Fruit fly (Drosophila melanogaster): ENCODE results near the gene rempA.
A peak's percentile ranks its signal among the peaks of the same experiment; 100 is the strongest.

The rempA gene

dm6 chr2L:521001-521827 is 38.9 kb downstream of the rempA start:
- TF ChIP-seq Mnt (GFP tag; optimal IDR thresholded peaks at IDR 0.05) (no peak), CG12768 (GFP tag; optimal IDR thresholded peaks at IDR 0.05) (no peak), CG7045 (GFP tag; optimal IDR thresholded peaks at IDR 0.05) (no peak), toe (GFP tag; optimal IDR thresholded peaks at IDR 0.05) (no peak), tj (GFP tag; optimal IDR thresholded peaks at IDR 0.05) (peak; percentile 55), kay (GFP tag; ENCODE audit: borderline replicate concordance) (no peak), ovo (GFP tag; optimal IDR thresholded peaks at IDR 0.05) (no peak), cnc (optimal IDR thresholded peaks at IDR 0.05) (no peak)

- TF ChIP-seq CG7101 (tag; optimal IDR thresholded peaks at IDR 0.05) = peak; percentile 39
- TF ChIP-seq bab1 (GFP tag; optimal IDR thresholded peaks at IDR 0.05) = peak; percentile 41
- no peak for TF ChIP-seq CG5204 (GFP tag; optimal IDR thresholded peaks at IDR 0.05)
These were observed 39.6 kb downstream of the rempA start for dm6 chr2L:520331-521000.

dm6 chr2L:518979-519891 is 40.9 kb downstream of the rempA start:
- TF ChIP-seq pad (GFP tag; optimal IDR thresholded peaks at IDR 0.05) (no peak), CG12768 (GFP tag; optimal IDR thresholded peaks at IDR 0.05) (no peak), tj (GFP tag; optimal IDR thresholded peaks at IDR 0.05) (no peak), CG14711 (tag; optimal IDR thresholded peaks at IDR 0.05) (no peak), cic (GFP tag; optimal IDR thresholded peaks at IDR 0.05) (no peak), bab1 (GFP tag; optimal IDR thresholded peaks at IDR 0.05) (no peak), CG7101 (tag; optimal IDR thresholded peaks at IDR 0.05) (no peak), CG33017 (tag; optimal IDR thresholded peaks at IDR 0.05) (no peak), CG1620 (GFP tag; optimal IDR thresholded peaks at IDR 0.05) (no peak), Mnt (GFP tag; optimal IDR thresholded peaks at IDR 0.05) (no peak), CG11617 (GFP tag; optimal IDR thresholded peaks at IDR 0.05) (no peak), Clk (GFP tag; optimal IDR thresholded peaks at IDR 0.05) (no peak), CG7045 (GFP tag; optimal IDR thresholded peaks at IDR 0.05) (no peak), Hr96 (GFP tag; optimal IDR thresholded peaks at IDR 0.05) (no peak), toe (GFP tag; optimal IDR thresholded peaks at IDR 0.05) (no peak), Crg-1 (GFP tag; optimal IDR thresholded peaks at IDR 0.05) (no peak), CG5204 (GFP tag; optimal IDR thresholded peaks at IDR 0.05) (no peak), cnc (optimal IDR thresholded peaks at IDR 0.05) (no peak), kay (GFP tag; ENCODE audit: borderline replicate concordance) (no peak)

dm6 chr2L:518620-518913 is 41.5 kb downstream of the rempA start:
- TF ChIP-seq bab1 (GFP tag; optimal IDR thresholded peaks at IDR 0.05) (no peak), kay (GFP tag; ENCODE audit: borderline replicate concordance) (no peak), CG7045 (GFP tag; optimal IDR thresholded peaks at IDR 0.05) (no peak), toe (GFP tag; optimal IDR thresholded peaks at IDR 0.05) (no peak), CG33017 (tag; optimal IDR thresholded peaks at IDR 0.05) (no peak), CG12768 (GFP tag; optimal IDR thresholded peaks at IDR 0.05) (no peak), CG1620 (GFP tag; optimal IDR thresholded peaks at IDR 0.05) (no peak), Clk (GFP tag; optimal IDR thresholded peaks at IDR 0.05) (no peak), ovo (GFP tag; optimal IDR thresholded peaks at IDR 0.05) (no peak), Crg-1 (GFP tag; optimal IDR thresholded peaks at IDR 0.05) (no peak), CG7101 (tag; optimal IDR thresholded peaks at IDR 0.05) (no peak), Hr96 (GFP tag; optimal IDR thresholded peaks at IDR 0.05) (no peak), cic (GFP tag; optimal IDR thresholded peaks at IDR 0.05) (no peak), Mnt (GFP tag; optimal IDR thresholded peaks at IDR 0.05) (no peak), CG5204 (GFP tag; optimal IDR thresholded peaks at IDR 0.05) (no peak), CG14711 (tag; optimal IDR thresholded peaks at IDR 0.05) (no peak)

dm6 chr2L:517911-518619 is 42.0 kb downstream of the rempA start:
- no peak for TF ChIP-seq pad (GFP tag; optimal IDR thresholded peaks at IDR 0.05)
- TF ChIP-seq CG1620 (GFP tag; optimal IDR thresholded peaks at IDR 0.05) = no peak
- no peak for TF ChIP-seq ovo (GFP tag; optimal IDR thresholded peaks at IDR 0.05)
- TF ChIP-seq cic (GFP tag; optimal IDR thresholded peaks at IDR 0.05) = no peak

All from whole organism, adult.